Worm (Caenorhabditis elegans): Measurements from ENCODE around the gene cank-26.

DNA sequence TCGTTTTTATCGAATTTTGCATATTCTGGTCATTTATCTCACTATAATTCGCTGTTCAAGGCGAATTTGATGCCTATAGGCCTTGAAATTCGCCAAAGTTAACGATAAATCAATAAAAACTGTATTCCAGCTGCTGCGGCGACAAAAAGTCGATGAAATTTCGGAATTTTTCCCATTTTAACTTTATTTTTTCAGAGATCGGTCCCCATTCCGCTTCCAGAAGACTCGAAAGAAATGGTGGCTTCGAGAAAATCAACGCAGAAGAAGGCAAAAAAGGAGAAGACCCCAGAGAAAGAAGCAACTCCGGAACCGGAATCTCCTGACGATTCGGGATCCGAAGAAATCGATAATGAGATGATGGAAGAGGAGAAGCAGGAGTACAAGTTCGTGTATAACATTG lies 39.8 kb downstream of the cank-26 start:
- TF ChIP-seq pes-1 (GFP tag; IDR thresholded peaks at IDR 0.05), result no peak
- no peak for TF ChIP-seq ama-1 (optimal IDR thresholded peaks at IDR 0.05)
- TF ChIP-seq scrt-1 (GFP tag; IDR thresholded peaks at IDR 0.05), result no peak
- TF ChIP-seq tra-4 (tag; optimal IDR thresholded peaks at IDR 0.05), result no peak
- no peak for TF ChIP-seq flt-1 (GFP tag; IDR thresholded peaks at IDR 0.05)
- TF ChIP-seq aly-1 (tag; optimal IDR thresholded peaks at IDR 0.05), result no peak
- TF ChIP-seq hmbx-1 (tag; optimal IDR thresholded peaks at IDR 0.05), result no peak
- TF ChIP-seq ceh-13 (GFP tag; optimal IDR thresholded peaks at IDR 0.05), result no peak
- no peak for TF ChIP-seq ets-7 (tag; optimal IDR thresholded peaks at IDR 0.05)
- no peak for TF ChIP-seq F13C5.2 (tag; optimal IDR thresholded peaks at IDR 0.05)
- no peak for TF ChIP-seq hnd-1 (tag; optimal IDR thresholded peaks at IDR 0.05)
- TF ChIP-seq tbx-11 (GFP tag; IDR thresholded peaks at IDR 0.05), result no peak
- TF ChIP-seq ceh-36 (tag; optimal IDR thresholded peaks at IDR 0.05), result no peak
